Fruit fly (Drosophila melanogaster): ENCODE results near the gene Ptp36E.

DNA sequence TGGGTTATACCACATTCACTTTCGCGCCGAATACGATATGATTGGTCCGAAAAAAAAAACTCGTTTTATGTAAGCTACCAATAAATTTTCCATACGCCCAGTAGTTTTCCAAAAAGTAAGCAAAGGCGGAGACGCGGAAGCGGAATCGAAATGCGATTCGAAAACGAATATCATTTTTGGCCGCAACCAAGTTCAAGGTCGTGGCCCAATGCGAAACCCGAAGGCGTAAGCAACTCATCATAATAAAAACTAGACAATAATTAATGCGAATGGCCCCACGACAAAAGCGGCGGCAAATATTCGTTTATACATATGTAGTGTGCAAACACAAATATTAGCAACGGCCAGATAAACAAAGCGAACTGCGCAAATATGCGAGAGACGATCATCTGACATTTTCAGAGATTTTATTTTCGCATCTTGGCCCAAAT, 48.4 kb downstream of the Ptp36E start:
- no peak for TF ChIP-seq pan (optimal IDR thresholded peaks at IDR 0.05)
- TF ChIP-seq usp (GFP tag; optimal IDR thresholded peaks at IDR 0.05): no peak
- TF ChIP-seq CG8478 (optimal IDR thresholded peaks at IDR 0.05): no peak
- no peak for TF ChIP-seq psq (optimal IDR thresholded peaks at IDR 0.05)
- no peak for TF ChIP-seq Dll (optimal IDR thresholded peaks at IDR 0.05)
